Fruit fly (Drosophila melanogaster) whole organism, adult: Measurements from ENCODE around the gene gdl-ORF39.

Experiments used
- CG12768 ChIP-seq: fragments of 200-800 bp; sonication (Bioruptor generic); optimal IDR thresholded peaks from 2 replicates; lab custom pipeline; 2017; ENCODE audit warnings: missing biosample characterization, missing genetic modification characterization, mild to moderate bottlenecking, moderate library complexity, missing genetic modification reagents
- CG7101 ChIP-seq: fragments of 200-800 bp; sonication (Bioruptor generic); optimal IDR thresholded peaks from 2 replicates; lab custom pipeline; 2018; ENCODE audit warnings: missing biosample characterization, mild to moderate bottlenecking, missing genetic modification characterization, moderate library complexity
- Hr96 ChIP-seq: fragments of 200-800 bp; sonication (Bioruptor generic); optimal IDR thresholded peaks from 2 replicates; lab custom pipeline; 2016; ENCODE audit warnings: missing biosample characterization, missing genetic modification characterization
- pad ChIP-seq: fragments of 200-800 bp; sonication (Bioruptor generic); optimal IDR thresholded peaks from 3 replicates; lab custom pipeline; 2017; ENCODE audit warnings: missing biosample characterization, missing genetic modification characterization, mild to moderate bottlenecking, moderate library complexity, missing genetic modification reagents

DNA sequence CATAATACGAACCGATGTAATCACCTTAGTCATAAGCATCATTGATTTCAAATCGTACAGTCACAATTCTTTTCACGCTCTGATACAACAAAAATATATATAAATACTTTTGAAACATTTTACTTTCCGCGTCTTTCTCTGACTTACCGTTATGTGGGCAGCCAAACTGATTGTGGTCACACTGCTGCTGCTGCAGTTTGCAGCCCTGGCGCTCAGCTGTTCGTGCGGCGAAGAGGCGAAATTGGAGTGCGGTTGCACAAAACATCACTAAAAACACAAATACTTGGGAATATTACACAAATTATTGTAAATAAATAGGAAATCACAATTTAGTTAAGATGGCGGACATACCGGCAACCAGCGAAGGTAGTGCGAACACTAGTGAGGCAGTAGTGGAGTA lies at the start of gene gdl-ORF39, which contains the start of gene gdl:
- TF ChIP-seq pad (GFP tag; lab: Kevin White, UChicago) = no peak
- no peak for TF ChIP-seq CG12768 (GFP tag; lab: Kevin White, UChicago)
- TF ChIP-seq CG7101 (tag; lab: Kevin White, UChicago) = no peak
- TF ChIP-seq Hr96 = no peak
